Fruit fly (Drosophila melanogaster) whole organism, embryonic: Measurements from ENCODE around the gene lectin-29Ca.

Source experiments
- ATbp ChIP-seq: fragments of 200-800 bp; sonication (Bioruptor generic); optimal IDR thresholded peaks from 2 replicates; lab custom pipeline; 2017; ENCODE audit warnings: missing biosample characterization, mild to moderate bottlenecking, missing genetic modification characterization, missing genetic modification reagents
- Adf1 ChIP-seq: fragments of 200-800 bp; sonication (Bioruptor generic); IDR thresholded peaks from 2 replicates; pipeline ENCODE4 v1.3.6; 2022; ENCODE audit warnings: missing biosample characterization, missing genetic modification characterization
- B-H2 ChIP-seq: fragments of 200-800 bp; sonication (Bioruptor generic); optimal IDR thresholded peaks from 2 replicates; lab custom pipeline; 2018; ENCODE audit warnings: missing biosample characterization, mild to moderate bottlenecking, missing genetic modification characterization
- CG10321 ChIP-seq: fragments of 200-800 bp; sonication (Bioruptor generic); IDR thresholded peaks from 2 replicates; pipeline ENCODE4 v1.3.6; 2022; ENCODE audit warnings: missing biosample characterization, missing genetic modification characterization
- CG10431 ChIP-seq: fragments of 200-800 bp; sonication (Bioruptor generic); optimal IDR thresholded peaks from 3 replicates; lab custom pipeline; 2018; ENCODE audit warnings: missing biosample characterization, mild to moderate bottlenecking, missing genetic modification characterization
- CG12659 ChIP-seq: fragments of 200-800 bp; sonication (Bioruptor generic); optimal IDR thresholded peaks from 3 replicates; lab custom pipeline; 2017; ENCODE audit warnings: mild to moderate bottlenecking, missing biosample characterization, missing genetic modification reagents, missing genetic modification characterization
- CG17328 ChIP-seq: fragments of 200-800 bp; sonication (Bioruptor generic); IDR thresholded peaks from 2 replicates; pipeline ENCODE4 v1.3.6; 2022; ENCODE audit warnings: missing biosample characterization, missing genetic modification characterization
- CG1832 ChIP-seq: fragments of 200-800 bp; sonication (Bioruptor generic); optimal IDR thresholded peaks from 2 replicates; lab custom pipeline; 2017; ENCODE audit warnings: missing biosample characterization, mild to moderate bottlenecking, missing genetic modification characterization, inconsistent platforms
- CG2712 ChIP-seq: fragments of 200-800 bp; optimal IDR thresholded peaks from 3 replicates; lab custom pipeline; 2019; ENCODE audit warnings: missing biosample characterization, mild to moderate bottlenecking, missing genetic modification characterization, moderate library complexity
- CG2875 ChIP-seq: fragments of 200-800 bp; sonication (Bioruptor generic); optimal IDR thresholded peaks from 2 replicates; lab custom pipeline; 2017; ENCODE audit warnings: missing biosample characterization, mild to moderate bottlenecking, missing genetic modification characterization, missing genetic modification reagents
- CG31224 ChIP-seq: fragments of 200-800 bp; sonication (Bioruptor generic); IDR thresholded peaks from 2 replicates; pipeline ENCODE4 v1.3.6; 2022; ENCODE audit warnings: missing biosample characterization, missing genetic modification characterization
- CG3163 ChIP-seq: fragments of 200-800 bp; sonication (Bioruptor generic); optimal IDR thresholded peaks from 3 replicates; lab custom pipeline; 2016; ENCODE audit warnings: missing biosample characterization, missing genetic modification characterization
- CG34376 ChIP-seq: fragments of 200-800 bp; sonication (Bioruptor generic); optimal IDR thresholded peaks from 2 replicates; lab custom pipeline; 2018; ENCODE audit warnings: missing biosample characterization, mild to moderate bottlenecking, missing genetic modification characterization
- CG4707 ChIP-seq: fragments of 200-800 bp; sonication (Bioruptor generic); optimal IDR thresholded peaks from 2 replicates; lab custom pipeline; 2018; ENCODE audit warnings: missing biosample characterization, mild to moderate bottlenecking, missing genetic modification characterization, moderate library complexity
- CG5180 ChIP-seq: fragments of 200-800 bp; sonication (Bioruptor generic); optimal IDR thresholded peaks from 3 replicates; lab custom pipeline; 2017; ENCODE audit warnings: missing biosample characterization, missing genetic modification characterization, mild to moderate bottlenecking, moderate library complexity, missing genetic modification reagents
- CG7745 ChIP-seq: fragments of 200-800 bp; sonication (Bioruptor generic); optimal IDR thresholded peaks from 2 replicates; lab custom pipeline; 2018; ENCODE audit warnings: missing biosample characterization, mild to moderate bottlenecking, missing genetic modification characterization, moderate library complexity
- Chrac-16 ChIP-seq: fragments of 200-800 bp; sonication (Bioruptor generic); optimal IDR thresholded peaks from 3 replicates; lab custom pipeline; 2016; ENCODE audit warnings: missing biosample characterization, missing genetic modification characterization
- D19A ChIP-seq: fragments of 200-800 bp; optimal IDR thresholded peaks from 3 replicates; lab custom pipeline; 2019; ENCODE audit warnings: missing biosample characterization, mild to moderate bottlenecking, missing genetic modification characterization, moderate library complexity
- Deaf1 ChIP-seq: fragments of 200-800 bp; optimal IDR thresholded peaks from 3 replicates; lab custom pipeline; 2019; ENCODE audit warnings: missing biosample characterization, mild to moderate bottlenecking, missing genetic modification characterization, moderate library complexity
- Doc2 ChIP-seq: fragments of 200-800 bp; sonication (Bioruptor generic); IDR thresholded peaks from 2 replicates; pipeline ENCODE4 v1.3.6; 2022; ENCODE audit warnings: missing biosample characterization, missing genetic modification characterization
- ERR ChIP-seq: fragments of 200-800 bp; sonication (Bioruptor generic); optimal IDR thresholded peaks from 2 replicates; lab custom pipeline; 2016; ENCODE audit warnings: missing biosample characterization, missing genetic modification characterization
- Fer2 ChIP-seq: fragments of 200-800 bp; sonication (Bioruptor generic); optimal IDR thresholded peaks from 2 replicates; lab custom pipeline; 2018; ENCODE audit warnings: missing biosample characterization, mild to moderate bottlenecking, missing genetic modification characterization, moderate library complexity
- H2.0 ChIP-seq: fragments of 200-800 bp; sonication (Bioruptor generic); IDR thresholded peaks from 2 replicates; pipeline ENCODE4 v1.3.6; 2022; ENCODE audit warnings: missing biosample characterization, missing genetic modification characterization
- Hey ChIP-seq: fragments of 200-800 bp; sonication (Bioruptor generic); optimal IDR thresholded peaks from 3 replicates; lab custom pipeline; 2018; ENCODE audit warnings: missing biosample characterization, mild to moderate bottlenecking, missing genetic modification characterization
- HmgZ ChIP-seq: fragments of 200-800 bp; sonication (Bioruptor generic); optimal IDR thresholded peaks from 2 replicates; lab custom pipeline; 2018; ENCODE audit warnings: missing biosample characterization, mild to moderate bottlenecking, missing genetic modification characterization
- Hmr ChIP-seq: fragments of 200-800 bp; sonication (Bioruptor generic); optimal IDR thresholded peaks from 3 replicates; lab custom pipeline; 2017; ENCODE audit warnings: mild to moderate bottlenecking, missing biosample characterization, missing genetic modification reagents, missing genetic modification characterization
- Hr78 ChIP-seq, 2 experiments: fragments of 200-800 bp in 1 of 2; fragments of >200 bp in 1 of 2; sonication (Bioruptor generic) in 1 of 2; optimal IDR thresholded peaks; 2 replicates each; lab custom pipeline; 2017 to 2019; ENCODE audit warnings: missing biosample characterization in 2 of 2, missing genetic modification characterization in 2 of 2, mild to moderate bottlenecking in 1 of 2, moderate library complexity in 1 of 2
- Med ChIP-seq: fragments of 200-800 bp; sonication (Bioruptor generic); peaks from one replicate; lab custom pipeline; 2016; ENCODE audit warnings: missing biosample characterization, missing genetic modification characterization, mild to moderate bottlenecking, inconsistent platforms, moderate library complexity
- Ptx1 ChIP-seq: fragments of 200-800 bp; sonication (Bioruptor generic); IDR thresholded peaks from 2 replicates; pipeline ENCODE4 v1.3.6; 2022; ENCODE audit warnings: missing biosample characterization, missing genetic modification characterization
- Ravus ChIP-seq: fragments of 200-800 bp; sonication (Bioruptor generic); IDR thresholded peaks from 2 replicates; pipeline ENCODE4 v1.3.6; 2022; ENCODE audit warnings: missing biosample characterization, missing genetic modification characterization
- Trl ChIP-seq, 3 experiments: fragments of >200 bp in 2 of 3; fragments of 200-800 bp in 1 of 3; sonication (Bioruptor generic) in 1 of 3; optimal IDR thresholded peaks; 2 replicates in 1 of 3; 3 replicates in 2 of 3; lab custom pipeline; 2016 to 2017; ENCODE audit warnings: missing biosample characterization in 1 of 3, missing genetic modification characterization in 1 of 3
- ab ChIP-seq: fragments of 200-800 bp; sonication (Bioruptor generic); optimal IDR thresholded peaks from 2 replicates; lab custom pipeline; 2016; ENCODE audit warnings: missing biosample characterization, missing genetic modification characterization
- chinmo ChIP-seq: fragments of 200-800 bp; sonication (Bioruptor generic); IDR thresholded peaks from 4 replicates; pipeline ENCODE4 v1.3.6; 2022; ENCODE audit warnings: missing biosample characterization, missing genetic modification characterization; ENCODE audit not compliant: partially characterized antibody
- crp ChIP-seq, 2 experiments: fragments of 200-800 bp; sonication (Bioruptor generic); optimal IDR thresholded peaks; 2 replicates in 1 of 2; 3 replicates in 1 of 2; lab custom pipeline; 2017; ENCODE audit warnings: missing biosample characterization in 2 of 2, missing genetic modification characterization in 2 of 2, mild to moderate bottlenecking in 1 of 2, moderate library complexity in 1 of 2
- exex ChIP-seq: fragments of 200-800 bp; sonication (Bioruptor generic); optimal IDR thresholded peaks from 4 replicates; lab custom pipeline; 2018; ENCODE audit warnings: missing biosample characterization, mild to moderate bottlenecking, missing genetic modification characterization, moderate library complexity
- nau ChIP-seq: fragments of 200-800 bp; sonication (Bioruptor generic); optimal IDR thresholded peaks from 3 replicates; lab custom pipeline; 2017; ENCODE audit warnings: missing biosample characterization, mild to moderate bottlenecking, missing genetic modification characterization, missing genetic modification reagents
- nerfin-2 ChIP-seq: fragments of 200-800 bp; sonication (Bioruptor generic); IDR thresholded peaks from 2 replicates; pipeline ENCODE4 v1.3.6; 2022; ENCODE audit warnings: missing biosample characterization, missing genetic modification characterization; ENCODE audit not compliant: partially characterized antibody
- odd ChIP-seq: fragments of 200-800 bp; sonication (Bioruptor generic); optimal IDR thresholded peaks from 2 replicates; lab custom pipeline; 2017; ENCODE audit warnings: missing biosample characterization, mild to moderate bottlenecking, missing genetic modification characterization
- sd ChIP-seq: fragments of 200-800 bp; sonication (Bioruptor generic); optimal IDR thresholded peaks from 3 replicates; lab custom pipeline; 2018; ENCODE audit warnings: missing biosample characterization, mild to moderate bottlenecking, missing genetic modification characterization, moderate library complexity
- sens-2 ChIP-seq: fragments of 200-800 bp; sonication (Bioruptor generic); IDR thresholded peaks from 2 replicates; pipeline ENCODE4 v1.3.6; 2022; ENCODE audit warnings: missing biosample characterization, missing genetic modification characterization
- ssp ChIP-seq: fragments of 200-800 bp; sonication (Bioruptor generic); IDR thresholded peaks from 2 replicates; pipeline ENCODE4 v1.3.6; 2022; ENCODE audit warnings: missing biosample characterization, missing genetic modification characterization
- stc ChIP-seq: fragments of 200-800 bp; sonication (Bioruptor generic); IDR thresholded peaks from 2 replicates; pipeline ENCODE4 v1.3.6; 2022; ENCODE audit warnings: missing biosample characterization, missing genetic modification characterization
- sug ChIP-seq: fragments of 200-800 bp; optimal IDR thresholded peaks from 2 replicates; lab custom pipeline; 2019; ENCODE audit warnings: missing biosample characterization, mild to moderate bottlenecking, missing genetic modification characterization, moderate library complexity
- tgo ChIP-seq: fragments of 200-800 bp; sonication (Bioruptor generic); IDR thresholded peaks from 3 replicates; pipeline ENCODE4 v1.3.6; 2022; ENCODE audit warnings: missing biosample characterization, missing genetic modification characterization
- tll ChIP-seq, 2 experiments: fragments of 200-800 bp in 1 of 2; fragments of >200 bp in 1 of 2; sonication (Bioruptor generic) in 1 of 2; optimal IDR thresholded peaks; 2 replicates each; lab custom pipeline; 2017 to 2019; ENCODE audit warnings: missing biosample characterization in 2 of 2, missing genetic modification characterization in 2 of 2, mild to moderate bottlenecking in 1 of 2, moderate library complexity in 1 of 2
- vvl ChIP-seq: fragments of 200-800 bp; sonication (Bioruptor generic); IDR thresholded peaks from 2 replicates; pipeline ENCODE4 v1.3.6; 2022; ENCODE audit warnings: missing biosample characterization, missing genetic modification characterization

Gene lectin-29Ca

DNA sequence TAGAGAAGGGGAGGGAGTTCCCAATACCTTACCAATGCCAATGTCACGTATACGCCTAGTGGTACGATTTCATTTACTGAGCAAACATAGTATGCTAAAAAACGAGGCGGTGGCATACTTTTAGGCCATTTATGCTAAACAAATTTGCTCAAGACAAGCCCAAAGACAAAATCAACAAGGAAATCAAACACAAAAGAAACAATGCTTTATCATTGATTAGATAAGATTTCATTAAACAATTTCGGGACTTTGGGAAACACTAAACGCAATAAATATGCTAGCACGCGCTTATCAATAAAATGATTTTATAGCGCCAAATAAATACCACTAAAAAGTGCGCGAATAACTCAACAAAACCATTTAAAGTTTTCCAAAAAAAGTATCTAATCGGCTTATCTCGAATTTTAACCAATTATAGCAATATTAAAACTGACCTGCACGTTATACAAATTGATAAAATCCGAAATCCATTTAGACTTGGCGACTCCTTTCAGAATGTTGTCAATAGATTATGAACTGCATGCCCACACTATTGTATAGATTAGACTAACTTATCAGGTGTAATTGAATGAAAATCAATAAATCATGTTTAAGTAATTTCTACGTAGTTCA is 43.4 kb downstream of the lectin-29Ca start (continued):
- TF ChIP-seq ab (GFP tag; lab: Kevin White, UChicago) = no peak
- TF ChIP-seq Hey (tag; lab: Kevin White, UChicago) = peak; percentile 31
- peak; percentile 24 for TF ChIP-seq CG12659
- no peak for TF ChIP-seq ERR (GFP tag; lab: Kevin White, UChicago)
- TF ChIP-seq CG2712 (tag; lab: Kevin White, UChicago) = no peak
- no peak for TF ChIP-seq Doc2
- TF ChIP-seq Ptx1 (GFP tag; lab: Robert Waterston, UW) = no peak
- TF ChIP-seq CG31224 (GFP tag; lab: Robert Waterston, UW) = no peak
- TF ChIP-seq nerfin-2 (GFP tag; lab: Robert Waterston, UW) = no peak
- peak; percentile 69 for TF ChIP-seq odd
- TF ChIP-seq CG4707 (GFP tag; lab: Kevin White, UChicago) = peak; percentile 35
- no peak for TF ChIP-seq CG2875
- TF ChIP-seq Ravus = no peak
- TF ChIP-seq D19A (tag; lab: Kevin White, UChicago) = no peak
- peak; percentile 74 for TF ChIP-seq Hmr (GFP tag; lab: Kevin White, UChicago)
- TF ChIP-seq tgo (GFP tag; lab: Robert Waterston, UW) = no peak
- no peak for TF ChIP-seq CG1832 (GFP tag; lab: Kevin White, UChicago)
- TF ChIP-seq ssp = no peak

- peak; percentile 44 for TF ChIP-seq CG7745 (tag; lab: Kevin White, UChicago)
- TF ChIP-seq Med = peak; percentile 58
- TF ChIP-seq stc (GFP tag; lab: Robert Waterston, UW) = peak; percentile 30; the same call in 1 of the 2 replicates
- 0 out of 2 replicates have a peak, but pooled peaks have one; percentile 26 for TF ChIP-seq vvl (GFP tag; lab: Robert Waterston, UW)
- TF ChIP-seq Trl (optimal IDR thresholded peaks at IDR 0.05; lab: Kevin White, UChicago) = peak; percentile 60 to 65
- TF ChIP-seq Trl (GFP tag; optimal IDR thresholded peaks at IDR 0.05; lab: Kevin White, UChicago) = no peak
- no peak for TF ChIP-seq Fer2 (tag; lab: Kevin White, UChicago)
- TF ChIP-seq Doc2 = no peak
- TF ChIP-seq ATbp (GFP tag; lab: Kevin White, UChicago) = no peak
- peak; percentile 20 for TF ChIP-seq sd (tag; lab: Kevin White, UChicago)
- peak; percentile 46; the same call in 1 of the 2 replicates for TF ChIP-seq CG10321 (GFP tag; lab: Robert Waterston, UW)
- TF ChIP-seq H2.0 = no peak
- TF ChIP-seq exex = peak; percentile 48
- TF ChIP-seq CG1832 (GFP tag; lab: Kevin White, UChicago) = peak; percentile 65
- TF ChIP-seq CG3163 = peak; percentile 94
- TF ChIP-seq Adf1 (GFP tag; lab: Robert Waterston, UW) = peak; percentile 82
- TF ChIP-seq sens-2 (GFP tag; lab: Robert Waterston, UW) = no peak
- TF ChIP-seq, all 482 proteins: peak for 11
These were observed 47.8 kb downstream of the lectin-29Ca start, which contains the start of gene CG7778 for dm6 chr2L:8346260-8346659. CG7778 (plus strand) TSS chr2L:8346620.

dm6 chr2L:8344536-8344935 is 49.5 kb downstream of the lectin-29Ca start:
- TF ChIP-seq Deaf1 (tag; lab: Kevin White, UChicago) (peak; percentile 16), HmgZ (tag; lab: Kevin White, UChicago) (peak; percentile 27), chinmo (0 out of 4 replicates have a peak, but pooled peaks have one; percentile 37), tll (GFP tag; optimal IDR thresholded peaks at IDR 0.05; lab: Kevin White, UChicago) (no peak), Adf1 (GFP tag; lab: Robert Waterston, UW) (no peak), Hr78 (GFP tag; optimal IDR thresholded peaks at IDR 0.05; lab: Kevin White, UChicago) (peak in 1 of 2 experiments; percentile 68), exex (peak; percentile 96), CG17328 (GFP tag; lab: Robert Waterston, UW) (no peak), CG34376 (GFP tag; lab: Kevin White, UChicago) (peak; percentile 78), crp (GFP tag; optimal IDR thresholded peaks at IDR 0.05; lab: Kevin White, UChicago) (no peak), nau (GFP tag; lab: Kevin White, UChicago) (no peak), B-H2 (GFP tag; lab: Kevin White, UChicago) (peak; percentile 18), Hey (tag; lab: Kevin White, UChicago) (peak; percentile 14), sug (peak; percentile 51), CG10431 (GFP tag; lab: Kevin White, UChicago) (no peak), CG5180 (GFP tag; lab: Kevin White, UChicago) (peak; percentile 74), Chrac-16 (no peak)
